Worm (Caenorhabditis elegans): ENCODE results near the gene K10C2.7.

ce11 chrX:6405905-6406304 lies 37.4 kb downstream of the K10C2.7 start:
- TF ChIP-seq ces-1 (GFP tag; optimal IDR thresholded peaks at IDR 0.05) (no peak), snpc-4 (tag; optimal IDR thresholded peaks at IDR 0.05) (no peak), hpl-2 (GFP tag; optimal IDR thresholded peaks at IDR 0.05) (no peak), nhr-76 (tag; optimal IDR thresholded peaks at IDR 0.05) (no peak), F16B12.6 (tag; optimal IDR thresholded peaks at IDR 0.05) (no peak), nhr-12 (tag; optimal IDR thresholded peaks at IDR 0.05) (no peak), lsy-2 (tag; optimal IDR thresholded peaks at IDR 0.05) (no peak), skn-1 (tag; optimal IDR thresholded peaks at IDR 0.05) (no peak), ama-1 (optimal IDR thresholded peaks at IDR 0.05) (no peak), tbx-2 (tag; optimal IDR thresholded peaks at IDR 0.05) (no peak)

Measured in whole organism, L1 larva.